Worm (Caenorhabditis elegans) whole organism, L4 larva: ENCODE measurements around the gene Y37H2A.13.

ENCODE experiments used
- F26F4.8 ChIP-seq: fragments of 200-800 bp; sonication (Bioruptor generic); conservative IDR thresholded peaks from 2 replicates; pipeline ENCODE4 v1.3.6; 2022; ENCODE audit warnings: missing genetic modification characterization, missing compliant biosample characterization
- R02D3.7 ChIP-seq: fragments of 150-350 bp; sonication (generic microtip); optimal IDR thresholded peaks from 3 replicates; lab custom pipeline; 2014; ENCODE audit warnings: missing biosample characterization, missing genetic modification characterization
- ZK337.2 ChIP-seq: fragments of 200-800 bp; sonication (Bioruptor generic); IDR thresholded peaks from 2 replicates; pipeline ENCODE4 v1.3.6; 2022; ENCODE audit warnings: missing genetic modification reagents, missing genetic modification characterization, missing compliant biosample characterization
- ama-1 ChIP-seq: fragments of 150-350 bp; optimal IDR thresholded peaks from 2 replicates; lab custom pipeline; 2014; ENCODE audit warnings: inconsistent platforms, mixed read lengths
- ceh-32 ChIP-seq: sonication (generic microtip); optimal IDR thresholded peaks from 2 replicates; lab custom pipeline; 2016; ENCODE audit warnings: mild to moderate bottlenecking, missing genetic modification characterization, missing compliant biosample characterization; ENCODE audit not compliant: poor library complexity
- ceh-82 ChIP-seq: sonication (generic microtip); optimal IDR thresholded peaks from 2 replicates; lab custom pipeline; 2017; ENCODE audit warnings: missing biosample characterization, missing genetic modification characterization
- cey-2 ChIP-seq: sonication (generic microtip); optimal IDR thresholded peaks from 3 replicates; lab custom pipeline; 2017; ENCODE audit warnings: missing genetic modification characterization, mild to moderate bottlenecking, missing compliant biosample characterization, antibody characterized with exemption, borderline replicate concordance; ENCODE audit not compliant: insufficient read depth
- daf-12 ChIP-seq: fragments of 150-350 bp; optimal IDR thresholded peaks from 2 replicates; lab custom pipeline; 2014; ENCODE audit warnings: missing biosample characterization, missing genetic modification reagents, missing genetic modification characterization
- daf-16 ChIP-seq, 3 experiments: sonication (generic microtip); optimal IDR thresholded peaks; 2 replicates each; lab custom pipeline; 2016 to 2017; ENCODE audit warnings: missing genetic modification characterization in 3 of 3, missing genetic modification reagents in 3 of 3, mild to moderate bottlenecking in 2 of 3, missing compliant biosample characterization in 2 of 3, missing biosample characterization in 1 of 3, moderate library complexity in 1 of 3
- daf-19 ChIP-seq: fragments of 200-800 bp; sonication (Bioruptor generic); conservative IDR thresholded peaks from 2 replicates; pipeline ENCODE4 v1.3.6; 2022; ENCODE audit warnings: missing genetic modification characterization, missing compliant biosample characterization
- daf-8 ChIP-seq: fragments of 200-800 bp; sonication (Bioruptor generic); IDR thresholded peaks from 2 replicates; pipeline ENCODE4 v1.3.6; 2022; ENCODE audit warnings: missing genetic modification characterization, missing compliant biosample characterization
- dmd-8 ChIP-seq: fragments of 200-800 bp; sonication (Bioruptor generic); IDR thresholded peaks from 2 replicates; pipeline ENCODE4 v1.3.6; 2022; ENCODE audit warnings: missing genetic modification characterization, missing compliant biosample characterization
- fkh-10 ChIP-seq: fragments of 150-350 bp; optimal IDR thresholded peaks from 2 replicates; lab custom pipeline; 2014; ENCODE audit warnings: missing biosample characterization, missing genetic modification reagents, missing genetic modification characterization
- hlh-30 ChIP-seq: sonication (generic microtip); optimal IDR thresholded peaks from 2 replicates; lab custom pipeline; 2017; ENCODE audit warnings: antibody characterized with exemption, mild to moderate bottlenecking, missing genetic modification characterization, missing compliant biosample characterization; ENCODE audit not compliant: insufficient read depth
- hmg-1.1 ChIP-seq: fragments of 200-800 bp; sonication (Bioruptor generic); IDR thresholded peaks from 2 replicates; pipeline ENCODE4 v1.3.6; 2022; ENCODE audit warnings: missing genetic modification reagents, missing genetic modification characterization, missing compliant biosample characterization
- lin-13 ChIP-seq: fragments of 150-350 bp; optimal IDR thresholded peaks from 2 replicates; lab custom pipeline; 2014; ENCODE audit warnings: missing biosample characterization, missing genetic modification reagents, missing genetic modification characterization
- lin-29 ChIP-seq: fragments of 200-800 bp; sonication (Bioruptor generic); IDR thresholded peaks from 2 replicates; pipeline ENCODE4 v1.3.6; 2022; ENCODE audit warnings: missing genetic modification reagents, missing genetic modification characterization, missing compliant biosample characterization
- lin-38 ChIP-seq: fragments of 200-800 bp; sonication (Bioruptor generic); IDR thresholded peaks from 2 replicates; pipeline ENCODE4 v1.3.6; 2022; ENCODE audit warnings: missing genetic modification reagents, missing genetic modification characterization, missing compliant biosample characterization
- lsy-2 ChIP-seq, 2 experiments: fragments of 150-350 bp in 1 of 2; sonication (generic microtip) in 1 of 2; optimal IDR thresholded peaks; 2 replicates each; lab custom pipeline; 2014 to 2017; ENCODE audit warnings: missing biosample characterization in 2 of 2, missing genetic modification characterization in 2 of 2
- madf-5 ChIP-seq, 2 experiments: fragments of 200-800 bp; sonication (Bioruptor generic); IDR thresholded peaks; 2 replicates each; pipeline ENCODE4 v1.3.6; 2022; ENCODE audit warnings: missing compliant biosample characterization in 2 of 2, missing genetic modification characterization in 2 of 2
- mdl-1 ChIP-seq, 2 experiments: fragments of 150-350 bp in 1 of 2; sonication (generic microtip) in 1 of 2; optimal IDR thresholded peaks; 2 replicates each; lab custom pipeline; 2014 to 2017; ENCODE audit warnings: missing biosample characterization in 2 of 2, missing genetic modification characterization in 2 of 2
- nhr-102 ChIP-seq: sonication (generic microtip); optimal IDR thresholded peaks from 2 replicates; lab custom pipeline; 2016; ENCODE audit warnings: mild to moderate bottlenecking, missing genetic modification characterization, moderate library complexity, missing compliant biosample characterization
- nhr-111 ChIP-seq: fragments of 200-800 bp; sonication (Bioruptor generic); optimal IDR thresholded peaks from 2 replicates; lab custom pipeline; 2018; ENCODE audit warnings: mild to moderate bottlenecking, missing genetic modification characterization, missing compliant biosample characterization
- nhr-28 ChIP-seq: fragments of 150-350 bp; optimal IDR thresholded peaks from 2 replicates; lab custom pipeline; 2014; ENCODE audit warnings: missing biosample characterization, missing genetic modification characterization
- nhr-42 ChIP-seq: fragments of 200-800 bp; sonication (Bioruptor generic); IDR thresholded peaks from 2 replicates; pipeline ENCODE4 v1.3.6; 2022; ENCODE audit warnings: missing genetic modification characterization, missing compliant biosample characterization
- nhr-6 ChIP-seq: fragments of 150-350 bp; optimal IDR thresholded peaks from 2 replicates; lab custom pipeline; 2014; ENCODE audit warnings: missing biosample characterization, missing genetic modification characterization
- pha-4 ChIP-seq, 2 experiments: fragments of 150-350 bp in 1 of 2; fragments of 200-800 bp in 1 of 2; sonication (Bioruptor generic) in 1 of 2; IDR thresholded peaks in 1 of 2; optimal IDR thresholded peaks in 1 of 2; 2 replicates each; pipeline versions ENCODE4 v1.3.6 to Lab custom; 2014 to 2022; ENCODE audit warnings: missing genetic modification characterization in 2 of 2, missing genetic modification reagents in 2 of 2, missing biosample characterization in 1 of 2, missing compliant biosample characterization in 1 of 2
- php-3 ChIP-seq: fragments of 200-800 bp; sonication (Bioruptor generic); IDR thresholded peaks from 2 replicates; pipeline ENCODE4 v1.3.6; 2022; ENCODE audit warnings: missing genetic modification reagents, missing genetic modification characterization, missing compliant biosample characterization
- pqm-1 ChIP-seq: sonication (generic microtip); optimal IDR thresholded peaks from 2 replicates; lab custom pipeline; 2017; ENCODE audit warnings: missing biosample characterization, missing genetic modification characterization
- saeg-2 ChIP-seq: fragments of 200-800 bp; sonication (Bioruptor generic); IDR thresholded peaks from 2 replicates; pipeline ENCODE4 v1.3.6; 2022; ENCODE audit warnings: missing genetic modification reagents, missing genetic modification characterization, missing compliant biosample characterization
- skn-1 ChIP-seq: fragments of 150-350 bp; optimal IDR thresholded peaks from 2 replicates; lab custom pipeline; 2014; ENCODE audit warnings: missing biosample characterization, missing genetic modification characterization
- spr-3 ChIP-seq: fragments of 200-800 bp; sonication (Bioruptor generic); optimal IDR thresholded peaks from 2 replicates; lab custom pipeline; 2018; ENCODE audit warnings: mild to moderate bottlenecking, missing genetic modification characterization, missing compliant biosample characterization
- unc-130 ChIP-seq: sonication (generic microtip); optimal IDR thresholded peaks from 2 replicates; lab custom pipeline; 2016; ENCODE audit warnings: missing genetic modification reagents, missing genetic modification characterization, missing compliant biosample characterization
- unc-62 ChIP-seq, 3 experiments: fragments of 150-350 bp in 1 of 3; sonication (generic microtip); optimal IDR thresholded peaks in 2 of 3; peaks in 1 of 3; 1 replicate in 1 of 3; 2 replicates in 2 of 3; lab custom pipeline; 2014 to 2017; ENCODE audit warnings: missing biosample characterization in 3 of 3, missing genetic modification characterization in 3 of 3, missing genetic modification reagents in 3 of 3, missing genotype in 1 of 3
- zag-1 ChIP-seq: fragments of 150-350 bp; optimal IDR thresholded peaks from 2 replicates; lab custom pipeline; 2014; ENCODE audit warnings: missing biosample characterization, missing genetic modification characterization
- zfp-2 ChIP-seq: sonication (generic microtip); optimal IDR thresholded peaks from 2 replicates; lab custom pipeline; 2016; ENCODE audit warnings: mild to moderate bottlenecking, missing genetic modification characterization, missing compliant biosample characterization
- zip-11 ChIP-seq: fragments of 200-800 bp; sonication (Bioruptor generic); IDR thresholded peaks from 2 replicates; pipeline ENCODE4 v1.3.6; 2022; ENCODE audit warnings: missing genetic modification characterization, missing compliant biosample characterization
- ztf-11 ChIP-seq: fragments of 150-350 bp; optimal IDR thresholded peaks from 2 replicates; lab custom pipeline; 2014; ENCODE audit warnings: missing biosample characterization, missing genetic modification characterization
- ztf-7 ChIP-seq: fragments of 150-350 bp; optimal IDR thresholded peaks from 2 replicates; lab custom pipeline; 2014; ENCODE audit warnings: missing biosample characterization, missing genetic modification characterization

Gene Y37H2A.13

ce11 chrV:18171568-18171967, 28.9 kb downstream of the Y37H2A.13 start, which contains the start of gene C14A6.8:
C14A6.8 (minus strand) TSS chrV:18171668.
- TF ChIP-seq lin-13: no peak
- no peak for TF ChIP-seq ZK337.2 (GFP tag; lab: Robert Waterston, UW)
- no peak for TF ChIP-seq php-3 (GFP tag; lab: Robert Waterston, UW)
- no peak for TF ChIP-seq madf-5 (GFP tag; IDR thresholded peaks at IDR 0.05; lab: Robert Waterston, UW)
- no peak for TF ChIP-seq F26F4.8
- TF ChIP-seq lsy-2 (tag; optimal IDR thresholded peaks at IDR 0.05; lab: Kevin White, UChicago): no peak
- no peak for TF ChIP-seq pha-4 (GFP tag; IDR thresholded peaks at IDR 0.05; lab: Robert Waterston, UW)
- no peak for TF ChIP-seq pha-4 (tag; optimal IDR thresholded peaks at IDR 0.05; lab: Kevin White, UChicago)
- no peak for TF ChIP-seq saeg-2 (GFP tag; lab: Robert Waterston, UW)
- TF ChIP-seq hlh-30 (tag; lab: Kevin White, UChicago): no peak
- TF ChIP-seq fkh-10 (GFP tag; lab: Kevin White, UChicago): no peak
- no peak for TF ChIP-seq zag-1 (tag; lab: Kevin White, UChicago)
- no peak for TF ChIP-seq unc-130 (GFP tag; lab: Kevin White, UChicago)
- TF ChIP-seq nhr-6: no peak
- no peak for TF ChIP-seq mdl-1 (tag; optimal IDR thresholded peaks at IDR 0.05; lab: Kevin White, UChicago)
- no peak for TF ChIP-seq lin-38 (GFP tag; lab: Robert Waterston, UW)

ce11 chrV:18174951-18175350, 32.3 kb downstream of the Y37H2A.13 start:
- TF ChIP-seq madf-5 (GFP tag; IDR thresholded peaks at IDR 0.05; lab: Robert Waterston, UW) (peak in 1 of 2 experiments; percentile 69; a peak in 1 of 4 replicates), dmd-8 (GFP tag; lab: Robert Waterston, UW) (0 out of 2 replicates have a peak, but pooled peaks have one; percentile 35)

- no peak for TF ChIP-seq nhr-42
- TF ChIP-seq nhr-111 (GFP tag; lab: Kevin White, UChicago): no peak
- TF ChIP-seq nhr-28: no peak
- TF ChIP-seq cey-2 (tag; lab: Kevin White, UChicago): no peak
- TF ChIP-seq ceh-32 (tag; lab: Kevin White, UChicago): no peak
- TF ChIP-seq daf-16 (GFP tag; optimal IDR thresholded peaks at IDR 0.05; lab: Kevin White, UChicago): no peak
- TF ChIP-seq daf-16 (tag; optimal IDR thresholded peaks at IDR 0.05; lab: Kevin White, UChicago): no peak
- no peak for TF ChIP-seq spr-3
- TF ChIP-seq, all 104 proteins: peak for 0
Measured at ce11 chrV:18178659-18179058, 36.0 kb downstream of the Y37H2A.13 start, which contains the start of gene C31G12.4. C31G12.4 (minus strand) TSS chrV:18178759.

DNA sequence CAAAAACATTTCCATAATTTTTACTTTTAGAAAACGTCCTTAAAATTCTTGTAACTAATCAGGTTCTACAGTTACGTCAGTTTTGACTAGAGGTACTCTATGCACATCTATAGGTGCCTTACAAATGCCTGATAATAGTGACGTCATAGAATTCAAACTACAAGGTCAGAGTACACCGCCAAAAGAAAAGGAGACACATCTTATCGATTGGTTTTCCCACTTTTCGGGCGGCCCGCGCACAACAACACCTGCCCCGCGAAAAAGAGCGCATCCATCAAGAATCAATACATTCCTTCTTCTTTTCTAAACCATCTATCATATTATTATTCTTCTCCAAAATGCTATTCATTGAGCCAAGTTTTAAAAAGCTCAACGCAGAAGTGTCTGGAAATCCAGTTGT, 37.0 kb downstream of the Y37H2A.13 start, which contains the start of gene C31G12.1:
Gene C31G12.1 (plus strand): TSS at position 301 of the 400 bp plus-strand sequence.
- TF ChIP-seq mdl-1 (tag; optimal IDR thresholded peaks at IDR 0.05; lab: Kevin White, UChicago) (no peak), lin-29 (GFP tag; lab: Robert Waterston, UW) (no peak), hlh-30 (tag; lab: Kevin White, UChicago) (no peak), nhr-102 (tag; lab: Kevin White, UChicago) (no peak), pqm-1 (tag; lab: Kevin White, UChicago) (no peak), ceh-82 (tag; lab: Kevin White, UChicago) (no peak), daf-8 (GFP tag; lab: Robert Waterston, UW) (no peak), skn-1 (tag; lab: Kevin White, UChicago) (no peak), R02D3.7 (no peak), hmg-1.1 (GFP tag; lab: Robert Waterston, UW) (no peak), zip-11 (GFP tag; lab: Robert Waterston, UW) (no peak), ama-1 (lab: Kevin White, UChicago) (no peak), ztf-11 (tag; lab: Kevin White, UChicago) (no peak), ztf-7 (tag; lab: Kevin White, UChicago) (no peak), daf-19 (GFP tag; lab: Robert Waterston, UW) (no peak), daf-12 (no peak), unc-62 (GFP tag; optimal IDR thresholded peaks at IDR 0.05 in 1 of 2; lab: Kevin White, UChicago) (no peak), unc-62 (tag; optimal IDR thresholded peaks at IDR 0.05; lab: Kevin White, UChicago) (no peak), zfp-2 (tag; lab: Kevin White, UChicago) (no peak)
